Worm (Caenorhabditis elegans) whole organism, L2 larva: ENCODE data around the gene bcat-1.

Experiments
- F13H6.1 ChIP-seq: sonication (generic microtip); optimal IDR thresholded peaks from 2 replicates; lab custom pipeline; 2016; ENCODE audit warnings: missing genetic modification characterization, missing compliant biosample characterization
- Y55F3AM.14 ChIP-seq: fragments of 200-800 bp; sonication (Bioruptor generic); optimal IDR thresholded peaks from 2 replicates; lab custom pipeline; 2018; ENCODE audit warnings: mild to moderate bottlenecking, missing genetic modification characterization, missing compliant biosample characterization
- ZK546.5 ChIP-seq: sonication (generic microtip); optimal IDR thresholded peaks from 2 replicates; lab custom pipeline; 2017; ENCODE audit warnings: missing biosample characterization, missing genetic modification characterization
- alr-1 ChIP-seq: fragments of 150-350 bp; optimal IDR thresholded peaks from 2 replicates; lab custom pipeline; 2014; ENCODE audit warnings: missing biosample characterization, missing genetic modification characterization
- blmp-1 ChIP-seq: sonication (generic microtip); optimal IDR thresholded peaks from 2 replicates; lab custom pipeline; 2017; ENCODE audit warnings: missing genetic modification characterization, mild to moderate bottlenecking, missing compliant biosample characterization, antibody characterized with exemption, moderate library complexity; ENCODE audit not compliant: insufficient read depth
- ceh-16 ChIP-seq: fragments of 150-350 bp; optimal IDR thresholded peaks from 2 replicates; lab custom pipeline; 2014; ENCODE audit warnings: missing biosample characterization, missing genetic modification characterization
- crh-2 ChIP-seq: sonication (generic microtip); optimal IDR thresholded peaks from 2 replicates; lab custom pipeline; 2017; ENCODE audit warnings: missing biosample characterization, missing genetic modification characterization
- dmd-4 ChIP-seq: sonication (generic microtip); optimal IDR thresholded peaks from 2 replicates; lab custom pipeline; 2017; ENCODE audit warnings: missing biosample characterization, missing genetic modification characterization
- egl-27 ChIP-seq: sonication (generic microtip); optimal IDR thresholded peaks from 3 replicates; lab custom pipeline; 2017; ENCODE audit warnings: missing biosample characterization, missing genetic modification reagents, missing genetic modification characterization
- elt-1 ChIP-seq: fragments of 150-350 bp; optimal IDR thresholded peaks from 2 replicates; lab custom pipeline; 2014; ENCODE audit warnings: missing biosample characterization, missing genetic modification characterization
- fos-1 ChIP-seq: fragments of 150-350 bp; optimal IDR thresholded peaks from 2 replicates; lab custom pipeline; 2014; ENCODE audit warnings: missing biosample characterization, missing genetic modification characterization
- lin-13 ChIP-seq: fragments of 150-350 bp; optimal IDR thresholded peaks from 2 replicates; lab custom pipeline; 2014; ENCODE audit warnings: missing biosample characterization, missing genetic modification reagents, missing genetic modification characterization
- lin-39 ChIP-seq: fragments of 150-350 bp; optimal IDR thresholded peaks from 2 replicates; lab custom pipeline; 2014; ENCODE audit warnings: missing biosample characterization, missing genetic modification reagents, missing genetic modification characterization
- lsy-2 ChIP-seq, 2 experiments: fragments of 150-350 bp in 1 of 2; sonication (generic microtip) in 1 of 2; optimal IDR thresholded peaks; 2 replicates each; lab custom pipeline; 2014 to 2017; ENCODE audit warnings: missing biosample characterization in 2 of 2, missing genetic modification characterization in 2 of 2
- mab-5 ChIP-seq: fragments of 150-350 bp; optimal IDR thresholded peaks from 2 replicates; lab custom pipeline; 2014; ENCODE audit warnings: missing biosample characterization, missing genetic modification characterization
- mdl-1 ChIP-seq, 2 experiments: fragments of 150-350 bp in 1 of 2; sonication (generic microtip) in 1 of 2; optimal IDR thresholded peaks; 2 replicates each; lab custom pipeline; 2017; ENCODE audit warnings: missing biosample characterization in 2 of 2, missing genetic modification characterization in 2 of 2
- nhr-10 ChIP-seq: sonication (generic microtip); optimal IDR thresholded peaks from 2 replicates; lab custom pipeline; 2017; ENCODE audit warnings: missing biosample characterization, missing genetic modification characterization
- nhr-129 ChIP-seq: fragments of 150-350 bp; optimal IDR thresholded peaks from 2 replicates; lab custom pipeline; 2014; ENCODE audit warnings: missing biosample characterization, missing genetic modification characterization
- nhr-21 ChIP-seq: fragments of 150-350 bp; optimal IDR thresholded peaks from 2 replicates; lab custom pipeline; 2014; ENCODE audit warnings: missing biosample characterization, missing genetic modification characterization
- nhr-237 ChIP-seq: fragments of 150-350 bp; optimal IDR thresholded peaks from 2 replicates; lab custom pipeline; 2014; ENCODE audit warnings: missing biosample characterization, missing genetic modification characterization
- nhr-25 ChIP-seq: fragments of 150-350 bp; sonication (generic microtip); optimal IDR thresholded peaks from 3 replicates; lab custom pipeline; 2014; ENCODE audit warnings: missing biosample characterization, missing genetic modification characterization
- nhr-6 ChIP-seq: fragments of 150-350 bp; optimal IDR thresholded peaks from 2 replicates; lab custom pipeline; 2014; ENCODE audit warnings: missing biosample characterization, missing genetic modification characterization
- nhr-77 ChIP-seq: fragments of 150-350 bp; optimal IDR thresholded peaks from 2 replicates; lab custom pipeline; 2014; ENCODE audit warnings: missing biosample characterization, missing genetic modification characterization
- skn-1 ChIP-seq: sonication (generic microtip); optimal IDR thresholded peaks from 2 replicates; lab custom pipeline; 2017; ENCODE audit warnings: missing biosample characterization, missing genetic modification characterization
- sma-3 ChIP-seq: sonication (generic microtip); optimal IDR thresholded peaks from 2 replicates; lab custom pipeline; 2016; ENCODE audit warnings: missing genetic modification reagents, missing genetic modification characterization, missing compliant biosample characterization
- sma-9 ChIP-seq, 2 experiments: fragments of 150-350 bp in 1 of 2; sonication (generic microtip) in 1 of 2; optimal IDR thresholded peaks; 2 replicates each; lab custom pipeline; 2014 to 2016; ENCODE audit warnings: missing genetic modification characterization in 2 of 2, mild to moderate bottlenecking in 1 of 2, missing biosample characterization in 1 of 2, missing compliant biosample characterization in 1 of 2, missing genetic modification reagents in 1 of 2, moderate library complexity in 1 of 2
- snpc-4 ChIP-seq: fragments of 150-350 bp; optimal IDR thresholded peaks from 2 replicates; lab custom pipeline; 2014; ENCODE audit warnings: missing biosample characterization, missing genetic modification characterization
- unc-39 ChIP-seq: fragments of 150-350 bp; optimal IDR thresholded peaks from 2 replicates; lab custom pipeline; 2014; ENCODE audit warnings: missing biosample characterization, missing genetic modification characterization
- unc-55 ChIP-seq: fragments of 150-350 bp; sonication (generic microtip); optimal IDR thresholded peaks from 3 replicates; lab custom pipeline; 2014; ENCODE audit warnings: missing biosample characterization, missing genetic modification reagents, missing genetic modification characterization
- ztf-1 ChIP-seq: fragments of 200-800 bp; sonication (Bioruptor generic); conservative IDR thresholded peaks from 2 replicates; pipeline ENCODE4 v1.3.6; 2022; ENCODE audit warnings: missing genetic modification characterization, missing compliant biosample characterization
- ztf-11 ChIP-seq: sonication (generic microtip); optimal IDR thresholded peaks from 2 replicates; lab custom pipeline; 2017; ENCODE audit warnings: missing biosample characterization, missing genetic modification characterization
- ztf-4 ChIP-seq: fragments of 150-350 bp; optimal IDR thresholded peaks from 2 replicates; lab custom pipeline; 2014; ENCODE audit warnings: missing biosample characterization, missing genetic modification characterization

Gene bcat-1

DNA sequence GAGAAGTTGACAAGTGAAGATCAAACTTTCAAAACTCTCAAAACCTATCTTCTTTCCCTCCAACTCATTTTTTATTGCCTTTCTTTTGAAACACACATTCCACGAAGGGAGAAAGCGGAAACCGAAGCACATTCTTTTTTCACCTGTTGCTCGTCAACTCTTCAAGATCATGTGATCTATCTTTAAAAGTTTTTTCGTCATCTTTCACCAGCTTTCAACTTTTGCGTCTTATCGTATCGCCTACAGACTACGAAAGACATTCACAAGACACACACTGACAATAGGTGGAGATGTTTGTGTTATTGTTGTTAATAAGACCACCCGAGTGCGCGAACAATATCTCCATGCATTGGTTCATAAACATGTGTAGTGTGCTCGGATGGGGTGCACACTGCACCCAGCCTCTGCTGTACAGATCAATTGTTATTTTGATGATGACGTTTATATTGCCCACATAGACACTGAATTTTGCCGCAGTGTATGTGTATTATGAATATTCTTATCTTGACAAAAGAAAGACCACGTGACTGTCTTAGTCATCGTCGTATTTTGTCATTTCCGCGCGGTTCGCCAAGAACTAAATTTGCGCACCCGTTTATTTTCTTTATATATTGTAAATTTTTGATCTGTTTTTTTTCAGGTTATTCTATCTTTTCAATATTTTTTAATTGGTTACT lies 3.5 kb upstream of the bcat-1 start:
- TF ChIP-seq mdl-1 (tag; optimal IDR thresholded peaks at IDR 0.05; lab: Kevin White, UChicago) (peak in 1 of 2 experiments; percentile 53), nhr-129 (tag; lab: Kevin White, UChicago) (peak; percentile 79), ztf-4 (tag; lab: Kevin White, UChicago) (peak; percentile 48), crh-2 (tag; lab: Kevin White, UChicago) (peak; percentile 39), egl-27 (tag; lab: Kevin White, UChicago) (no peak), nhr-25 (tag; lab: Kevin White, UChicago) (no peak), sma-9 (GFP tag; optimal IDR thresholded peaks at IDR 0.05; lab: Kevin White, UChicago) (peak; percentile 81), sma-9 (tag; optimal IDR thresholded peaks at IDR 0.05; lab: Kevin White, UChicago) (no peak), F13H6.1 (tag; lab: Kevin White, UChicago) (peak; percentile 78), nhr-6 (peak; percentile 15), mab-5 (no peak), sma-3 (GFP tag; lab: Kevin White, UChicago) (peak; percentile 33), lsy-2 (tag; optimal IDR thresholded peaks at IDR 0.05; lab: Kevin White, UChicago) (peak in 1 of 2 experiments; percentile 39)

ce11 chrX:12874798-12875342 lies 2.4 kb upstream of the bcat-1 start:
- TF ChIP-seq skn-1 (tag; lab: Kevin White, UChicago) (no peak), nhr-25 (tag; lab: Kevin White, UChicago) (peak; percentile 32), egl-27 (tag; lab: Kevin White, UChicago) (peak; percentile 5), fos-1 (tag; lab: Kevin White, UChicago) (peak; percentile 18), sma-3 (GFP tag; lab: Kevin White, UChicago) (peak; percentile 48), blmp-1 (tag; lab: Kevin White, UChicago) (peak; percentile 98)

DNA sequence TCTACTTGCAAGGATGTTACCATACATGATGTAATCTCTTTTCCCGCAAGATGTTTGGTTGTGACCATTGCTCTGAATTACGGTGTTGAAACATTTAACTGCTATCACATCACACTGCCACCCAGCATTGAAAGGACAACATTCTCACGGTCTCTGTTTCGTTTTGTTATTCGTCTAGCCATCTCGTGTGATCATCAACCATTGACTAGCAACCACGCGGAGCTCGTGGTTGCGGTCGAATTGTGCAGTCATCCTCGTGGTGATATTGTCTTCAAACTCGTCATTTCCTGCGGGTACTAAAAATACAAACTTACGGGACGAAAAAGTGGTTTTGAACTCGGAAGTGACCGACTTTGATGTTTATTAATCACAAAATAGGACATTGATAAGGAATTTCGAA lies 1.6 kb upstream of the bcat-1 start:
- TF ChIP-seq lsy-2 (tag; optimal IDR thresholded peaks at IDR 0.05; lab: Kevin White, UChicago) (peak in 1 of 2 experiments; percentile 44), snpc-4 (tag; lab: Kevin White, UChicago) (no peak), sma-9 (GFP tag; optimal IDR thresholded peaks at IDR 0.05; lab: Kevin White, UChicago) (peak; percentile 68), sma-9 (tag; optimal IDR thresholded peaks at IDR 0.05; lab: Kevin White, UChicago) (no peak), F13H6.1 (tag; lab: Kevin White, UChicago) (peak; percentile 14), nhr-129 (tag; lab: Kevin White, UChicago) (peak; percentile 87)

- TF ChIP-seq F13H6.1 (tag; lab: Kevin White, UChicago), result peak; percentile 71
- TF ChIP-seq nhr-129 (tag; lab: Kevin White, UChicago), result peak; percentile 98
- TF ChIP-seq nhr-25 (tag; lab: Kevin White, UChicago), result peak; percentile 27
- TF ChIP-seq mdl-1 (tag; optimal IDR thresholded peaks at IDR 0.05; lab: Kevin White, UChicago), result peak; percentile 30 to 52
- no peak for TF ChIP-seq ZK546.5
- TF ChIP-seq crh-2 (tag; lab: Kevin White, UChicago), result peak; percentile 64
- peak in 1 of 2 experiments; percentile 51 for TF ChIP-seq lsy-2 (tag; optimal IDR thresholded peaks at IDR 0.05; lab: Kevin White, UChicago)
- TF ChIP-seq sma-9 (GFP tag; optimal IDR thresholded peaks at IDR 0.05; lab: Kevin White, UChicago), result peak; percentile 84
- TF ChIP-seq sma-9 (tag; optimal IDR thresholded peaks at IDR 0.05; lab: Kevin White, UChicago), result no peak
- TF ChIP-seq dmd-4 (tag; lab: Kevin White, UChicago), result no peak
- peak; percentile 39 for TF ChIP-seq ztf-4 (tag; lab: Kevin White, UChicago)
- TF ChIP-seq nhr-21 (tag; lab: Kevin White, UChicago), result peak; percentile 12
Observed at ce11 chrX:12877930-12878329, 650 bp downstream of the bcat-1 start.

- peak; percentile 34 for TF ChIP-seq elt-1
- no peak for TF ChIP-seq ztf-11 (tag; lab: Kevin White, UChicago)
Observed at ce11 chrX:12881174-12881573, 3.9 kb downstream of the bcat-1 start.

DNA sequence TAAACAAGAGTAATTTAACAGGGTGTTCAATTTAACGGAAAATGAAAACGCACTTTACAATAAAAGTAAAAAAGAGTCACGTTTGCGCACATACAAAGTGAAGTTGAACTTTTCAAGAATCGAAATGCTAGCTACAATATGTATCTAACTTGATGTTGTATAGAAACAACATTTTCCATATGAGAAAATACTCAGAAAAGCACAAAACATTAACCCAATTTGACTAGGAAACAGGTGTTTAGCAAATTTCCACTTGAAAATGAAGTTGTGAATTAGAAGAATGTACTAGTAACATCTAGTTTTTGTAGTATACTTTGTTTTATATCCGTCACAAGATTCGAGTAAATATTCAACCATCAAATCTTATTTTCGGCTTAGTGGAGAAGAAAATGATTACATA lies 7.6 kb downstream of the bcat-1 start, which contains the start of gene gpc-1:
Gene gpc-1, minus strand, starts transcription at position 117 of the 400 bp plus-strand sequence.
- TF ChIP-seq unc-55 (GFP tag; lab: Kevin White, UChicago) (no peak), ztf-4 (tag; lab: Kevin White, UChicago) (peak; percentile 6)

DNA sequence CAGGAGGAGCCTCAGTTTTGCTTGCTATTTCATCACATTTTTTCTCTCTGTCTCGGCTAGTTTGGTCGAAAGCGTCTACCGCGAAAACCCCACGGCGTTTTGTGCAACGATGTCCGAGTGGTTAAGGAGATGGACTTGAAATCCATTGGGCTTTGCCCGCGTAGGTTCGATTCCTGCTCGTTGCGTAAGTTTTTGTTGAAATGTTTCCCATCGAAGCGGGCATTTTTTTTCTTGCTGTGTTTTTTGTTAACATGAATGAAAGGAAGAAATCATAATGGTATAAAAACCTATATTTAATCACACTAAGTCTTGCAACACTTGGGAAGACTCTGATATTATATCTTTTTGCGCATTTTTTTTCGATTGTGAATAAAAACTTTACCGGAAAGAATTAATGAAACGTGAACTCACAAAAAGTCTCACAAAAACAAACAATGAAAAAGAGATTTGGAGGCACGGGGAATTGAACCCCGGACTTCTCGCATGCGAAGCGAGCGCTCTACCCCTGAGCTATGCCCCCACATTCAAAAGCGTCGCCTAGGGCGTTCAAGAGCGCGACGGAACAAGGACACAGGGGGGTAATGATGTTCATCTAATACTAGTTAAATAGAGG lies 12.7 kb downstream of the bcat-1 start:
- no peak for TF ChIP-seq ztf-4 (tag; lab: Kevin White, UChicago)
- peak; percentile 85 for TF ChIP-seq sma-9 (GFP tag; optimal IDR thresholded peaks at IDR 0.05; lab: Kevin White, UChicago)
- TF ChIP-seq sma-9 (tag; optimal IDR thresholded peaks at IDR 0.05; lab: Kevin White, UChicago), result no peak
- TF ChIP-seq nhr-6, result no peak
- peak; percentile 9 for TF ChIP-seq ceh-16 (tag; lab: Kevin White, UChicago)
- peak; percentile 84 for TF ChIP-seq unc-55 (GFP tag; lab: Kevin White, UChicago)
- peak; percentile 42 for TF ChIP-seq fos-1 (tag; lab: Kevin White, UChicago)
- peak; percentile 50 for TF ChIP-seq sma-3 (GFP tag; lab: Kevin White, UChicago)
- TF ChIP-seq alr-1, result no peak
- no peak for TF ChIP-seq nhr-237 (tag; lab: Kevin White, UChicago)
- peak; percentile 61 for TF ChIP-seq Y55F3AM.14 (GFP tag; lab: Kevin White, UChicago)
- TF ChIP-seq nhr-77 (tag; lab: Kevin White, UChicago), result no peak
- TF ChIP-seq nhr-10 (tag; lab: Kevin White, UChicago), result no peak
- peak in 1 of 2 experiments; percentile 55 for TF ChIP-seq mdl-1 (tag; optimal IDR thresholded peaks at IDR 0.05; lab: Kevin White, UChicago)
- no peak for TF ChIP-seq unc-39 (tag; lab: Kevin White, UChicago)
- no peak for TF ChIP-seq ztf-1 (GFP tag; lab: Robert Waterston, UW)
- TF ChIP-seq lin-39 (tag; lab: Kevin White, UChicago), result no peak
- TF ChIP-seq dmd-4 (tag; lab: Kevin White, UChicago), result no peak
- peak; percentile 59 for TF ChIP-seq egl-27 (tag; lab: Kevin White, UChicago)
- TF ChIP-seq crh-2 (tag; lab: Kevin White, UChicago), result peak; percentile 51
- peak; percentile 41 for TF ChIP-seq lin-13 (GFP tag; lab: Kevin White, UChicago)
